Worm (Caenorhabditis elegans): ENCODE data around the gene anp-1.
A peak's percentile ranks its signal among the peaks of the same experiment; 100 is the strongest.

anp-1 gene

ce11 chrV:12882370-12882769 is 23.1 kb downstream of the anp-1 start:
- TF ChIP-seq him-1 (tag; optimal IDR thresholded peaks at IDR 0.05) = no peak
- no peak for TF ChIP-seq W03F9.2 (tag; optimal IDR thresholded peaks at IDR 0.05)
- TF ChIP-seq dao-5 (tag; optimal IDR thresholded peaks at IDR 0.05) = no peak

DNA sequence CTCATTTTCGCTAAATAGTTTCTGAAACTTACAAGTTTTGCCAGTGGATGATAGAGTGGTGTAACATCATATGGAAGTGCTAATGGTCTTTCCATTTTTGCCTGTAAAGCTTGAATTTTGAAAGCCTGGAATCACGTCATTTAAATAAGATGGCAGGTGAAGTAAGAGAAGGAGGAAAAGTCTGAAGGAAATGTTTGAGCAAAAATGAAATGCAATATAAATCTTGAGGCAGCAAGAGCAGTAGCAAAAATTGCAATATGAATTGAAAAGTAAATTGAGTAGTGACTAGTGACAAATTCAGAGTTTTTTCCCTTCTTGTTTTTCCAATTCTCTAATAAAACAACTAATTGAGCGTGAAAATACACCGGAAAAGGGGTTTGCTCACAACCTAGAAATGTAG is 26.6 kb downstream of the anp-1 start, which contains the start of gene glb-24:
Gene glb-24, minus strand, starts transcription at position 101 of the 400 bp plus-strand sequence.
- TF ChIP-seq W03F9.2 (tag; optimal IDR thresholded peaks at IDR 0.05) (no peak), dao-5 (tag; optimal IDR thresholded peaks at IDR 0.05) (no peak), him-1 (tag; optimal IDR thresholded peaks at IDR 0.05) (no peak)

- TF ChIP-seq him-1 (tag; optimal IDR thresholded peaks at IDR 0.05) (no peak), W03F9.2 (tag; optimal IDR thresholded peaks at IDR 0.05) (no peak), dao-5 (tag; optimal IDR thresholded peaks at IDR 0.05) (no peak)
Measured at ce11 chrV:12895772-12896171, 36.5 kb downstream of the anp-1 start, which contains the start of gene ttbk-7. Gene ttbk-7, minus strand, starts transcription at chrV:12895872.

ce11 chrV:12896850-12897249 is 37.6 kb downstream of the anp-1 start:
- no peak for TF ChIP-seq him-1 (tag; optimal IDR thresholded peaks at IDR 0.05)
- no peak for TF ChIP-seq dao-5 (tag; optimal IDR thresholded peaks at IDR 0.05)
- no peak for TF ChIP-seq W03F9.2 (tag; optimal IDR thresholded peaks at IDR 0.05)

DNA sequence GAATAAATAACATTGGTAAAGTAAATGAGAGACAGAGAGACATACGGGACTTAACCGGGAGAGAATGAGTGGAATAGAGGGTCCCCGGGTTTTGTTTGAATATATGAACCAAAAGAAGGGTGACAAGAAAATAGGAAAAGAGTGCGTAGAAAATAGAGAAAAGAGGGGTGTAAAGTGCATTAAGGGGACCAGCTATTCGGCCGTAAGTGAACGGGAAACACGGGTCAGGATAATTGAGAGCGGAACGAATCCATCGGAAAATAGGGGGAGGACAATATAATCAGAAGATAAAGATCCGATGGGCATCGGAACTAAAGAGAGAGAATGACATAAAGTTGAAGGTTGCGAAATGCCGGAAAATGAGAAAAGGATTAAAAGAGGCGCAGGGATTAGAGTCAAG is 38.1 kb downstream of the anp-1 start:
- TF ChIP-seq dao-5 (tag; optimal IDR thresholded peaks at IDR 0.05) = no peak
- no peak for TF ChIP-seq him-1 (tag; optimal IDR thresholded peaks at IDR 0.05)
- no peak for TF ChIP-seq W03F9.2 (tag; optimal IDR thresholded peaks at IDR 0.05)

ce11 chrV:12898583-12899232 is 39.5 kb downstream of the anp-1 start:
- TF ChIP-seq W03F9.2 (tag; optimal IDR thresholded peaks at IDR 0.05) (no peak), him-1 (tag; optimal IDR thresholded peaks at IDR 0.05) (no peak), dao-5 (tag; optimal IDR thresholded peaks at IDR 0.05) (no peak)

DNA sequence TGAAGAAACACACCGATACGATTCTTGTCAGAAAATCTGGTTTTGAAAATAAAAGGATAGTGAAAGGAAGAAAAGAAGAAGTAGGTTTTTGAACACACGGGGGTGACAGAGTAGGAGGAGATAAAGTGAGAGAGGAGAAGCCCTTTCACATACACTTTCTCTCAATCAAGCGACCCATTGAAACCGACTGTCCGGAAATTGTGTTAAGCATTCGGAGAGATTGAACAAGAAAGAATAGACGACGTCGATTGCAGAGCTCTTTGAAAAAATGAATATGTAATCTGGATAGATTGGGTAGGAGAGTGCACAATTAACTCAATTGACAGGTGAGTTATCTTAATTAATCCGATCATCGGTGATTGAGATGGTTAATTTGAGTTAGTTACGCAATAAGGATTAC is 42.1 kb downstream of the anp-1 start:
- no peak for TF ChIP-seq him-1 (tag; optimal IDR thresholded peaks at IDR 0.05)
- no peak for TF ChIP-seq dao-5 (tag; optimal IDR thresholded peaks at IDR 0.05)
- TF ChIP-seq W03F9.2 (tag; optimal IDR thresholded peaks at IDR 0.05) = no peak

DNA sequence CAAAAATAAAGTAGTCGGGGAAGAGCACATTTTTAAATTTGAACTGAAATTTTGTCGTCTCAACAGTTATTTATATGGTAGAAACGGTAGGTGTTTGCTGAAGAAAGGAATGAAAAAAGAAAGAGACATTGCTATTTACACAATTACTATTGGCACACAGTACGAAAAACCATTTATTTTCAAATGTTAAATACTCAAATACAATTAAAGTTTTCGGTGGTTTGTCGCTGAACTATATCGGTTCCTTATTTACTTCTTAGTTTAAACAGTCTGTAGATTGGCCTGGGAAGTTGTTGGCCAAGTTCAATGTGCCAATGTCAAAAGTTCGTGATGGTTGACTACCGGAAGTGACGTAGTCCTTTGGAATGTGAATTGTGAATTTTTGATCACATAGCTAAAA is 44.8 kb downstream of the anp-1 start, which contains the start of gene ttr-27:
Gene ttr-27, minus strand, starts transcription at position 45 of the 400 bp plus-strand sequence.
- TF ChIP-seq dao-5 (tag; optimal IDR thresholded peaks at IDR 0.05) (no peak), him-1 (tag; optimal IDR thresholded peaks at IDR 0.05) (no peak), W03F9.2 (tag; optimal IDR thresholded peaks at IDR 0.05) (no peak)

DNA sequence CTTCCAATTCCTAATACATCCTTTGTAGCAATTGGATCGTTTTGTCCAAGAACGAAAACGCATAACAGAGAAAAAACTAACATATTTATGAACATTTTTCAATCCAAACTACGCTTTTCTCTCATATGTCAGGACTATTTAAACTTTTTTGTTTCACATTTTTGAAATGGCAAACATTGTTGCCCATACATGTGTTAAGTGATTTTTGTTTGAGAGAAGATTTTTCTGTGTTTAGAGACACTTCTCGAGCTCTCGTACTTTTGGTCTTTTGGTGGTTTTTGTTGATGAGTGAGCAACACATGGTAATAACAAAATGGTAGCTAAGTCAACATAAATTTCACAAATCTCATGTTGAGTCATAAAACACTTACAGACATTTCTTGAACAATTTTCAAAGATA is 45.8 kb downstream of the anp-1 start, which contains the start of gene ttr-28:
Gene ttr-28, minus strand, starts transcription at position 101 of the 400 bp plus-strand sequence.
- TF ChIP-seq W03F9.2 (tag; optimal IDR thresholded peaks at IDR 0.05) = no peak
- no peak for TF ChIP-seq dao-5 (tag; optimal IDR thresholded peaks at IDR 0.05)
- no peak for TF ChIP-seq him-1 (tag; optimal IDR thresholded peaks at IDR 0.05)

- TF ChIP-seq W03F9.2 (tag; optimal IDR thresholded peaks at IDR 0.05) = no peak
- no peak for TF ChIP-seq dao-5 (tag; optimal IDR thresholded peaks at IDR 0.05)
- TF ChIP-seq him-1 (tag; optimal IDR thresholded peaks at IDR 0.05) = no peak
Measured at ce11 chrV:12906732-12907131, 47.5 kb downstream of the anp-1 start, which contains the start of gene ttr-29. Gene ttr-29, minus strand, starts transcription at chrV:12906832.

ce11 chrV:12907436-12907835 is 48.2 kb downstream of the anp-1 start:
- no peak for TF ChIP-seq him-1 (tag; optimal IDR thresholded peaks at IDR 0.05)
- no peak for TF ChIP-seq W03F9.2 (tag; optimal IDR thresholded peaks at IDR 0.05)
- TF ChIP-seq dao-5 (tag; optimal IDR thresholded peaks at IDR 0.05) = no peak

DNA sequence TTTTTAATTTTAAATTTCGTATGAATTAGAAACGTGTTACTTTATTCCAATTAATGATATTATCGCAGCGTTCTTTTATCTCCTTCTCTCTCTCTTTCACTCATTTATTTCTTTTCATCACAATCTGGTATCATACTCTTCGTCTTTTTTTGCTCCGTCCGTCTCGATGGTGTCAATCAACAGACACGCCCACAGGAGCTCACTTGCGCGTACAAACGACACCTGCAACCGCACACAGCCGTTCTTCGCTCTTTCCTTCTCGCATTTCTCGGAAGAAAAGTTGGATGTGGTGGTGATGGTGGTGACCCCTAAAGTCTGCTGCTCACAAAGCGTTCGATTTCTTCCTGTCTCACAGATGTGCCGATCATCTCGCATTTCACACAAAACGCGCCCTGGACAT is 49.4 kb downstream of the anp-1 start:
- TF ChIP-seq dao-5 (tag; optimal IDR thresholded peaks at IDR 0.05) (no peak), him-1 (tag; optimal IDR thresholded peaks at IDR 0.05) (no peak), W03F9.2 (tag; optimal IDR thresholded peaks at IDR 0.05) (no peak)

DNA sequence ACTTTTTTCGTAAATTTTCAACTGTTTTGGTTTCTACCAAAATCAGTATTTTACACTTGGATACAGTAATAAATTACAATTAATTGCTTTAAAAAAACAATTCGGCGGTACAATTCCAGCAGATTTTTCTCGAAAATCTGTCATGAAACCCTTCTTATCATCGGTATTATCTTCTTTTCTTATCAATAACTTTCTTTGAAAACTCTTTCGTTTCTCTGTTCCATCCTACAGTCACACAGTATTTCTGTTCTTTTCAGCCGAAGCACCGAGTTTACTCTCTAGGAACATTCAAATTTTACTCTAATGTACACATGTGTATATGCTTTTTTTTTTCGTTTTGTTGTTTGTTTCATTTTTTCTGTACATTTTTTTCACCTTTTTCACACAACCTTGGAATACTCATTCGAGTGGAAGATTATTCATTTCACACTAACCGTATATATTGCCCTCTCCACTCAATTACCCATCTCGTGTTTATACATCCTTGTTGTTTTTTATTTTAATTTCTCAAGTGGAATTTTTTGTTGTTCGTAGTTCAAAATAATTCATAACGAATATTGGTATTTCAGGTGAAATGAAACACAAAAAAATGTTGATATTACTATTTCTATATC is 50.4 kb downstream of the anp-1 start, which contains the start of gene nid-1:
Gene nid-1, plus strand, starts transcription at position 564 of the 614 bp plus-strand sequence.
- TF ChIP-seq him-1 (tag; optimal IDR thresholded peaks at IDR 0.05) (no peak), dao-5 (tag; optimal IDR thresholded peaks at IDR 0.05) (no peak), W03F9.2 (tag; optimal IDR thresholded peaks at IDR 0.05) (peak; percentile 40)

Measured in whole organism, L4/young adult.